Worm (Caenorhabditis elegans) whole organism, L1 larva: ENCODE data around the gene sdz-21.

Experiments used
- ceh-88 ChIP-seq: fragments of 200-800 bp; sonication (Bioruptor generic); IDR thresholded peaks from 2 replicates; pipeline ENCODE4 v1.3.6; 2022; ENCODE audit warnings: missing genetic modification characterization, missing compliant biosample characterization
- ces-1 ChIP-seq: fragments of 150-350 bp; optimal IDR thresholded peaks from 2 replicates; lab custom pipeline; 2014; ENCODE audit warnings: missing biosample characterization, missing genetic modification reagents, missing genetic modification characterization
- efl-1 ChIP-seq, 4 experiments: fragments of 150-350 bp; optimal IDR thresholded peaks in 3 of 4; peaks in 1 of 4; 1 replicate in 1 of 4; 2 replicates in 3 of 4; lab custom pipeline; 2014; ENCODE audit warnings: missing biosample characterization in 2 of 4, missing genetic modification characterization in 2 of 4, missing genetic modification reagents in 2 of 4
- elt-2 ChIP-seq: sonication (generic microtip); optimal IDR thresholded peaks from 2 replicates; lab custom pipeline; 2016; ENCODE audit warnings: missing genetic modification characterization, mild to moderate bottlenecking, inconsistent platforms, missing compliant biosample characterization, missing genetic modification reagents
- elt-3 ChIP-seq, 6 experiments: fragments of 150-350 bp in 1 of 6; sonication (generic microtip); optimal IDR thresholded peaks; 2 replicates each; lab custom pipeline; 2017 to 2018; ENCODE audit warnings: missing biosample characterization in 6 of 6, missing genetic modification characterization in 6 of 6, inconsistent platforms in 1 of 6
- lir-3 ChIP-seq: sonication (generic microtip); optimal IDR thresholded peaks from 2 replicates; lab custom pipeline; 2016; ENCODE audit warnings: mild to moderate bottlenecking, missing genetic modification characterization, moderate library complexity, missing compliant biosample characterization; ENCODE audit not compliant: poor library complexity
- nhr-28 ChIP-seq: fragments of 150-350 bp; optimal IDR thresholded peaks from 2 replicates; lab custom pipeline; 2014; ENCODE audit warnings: missing biosample characterization, missing genetic modification characterization
- pqm-1 ChIP-seq: sonication (generic microtip); optimal IDR thresholded peaks from 3 replicates; lab custom pipeline; 2017; ENCODE audit warnings: missing biosample characterization, missing genetic modification characterization
- snpc-4 ChIP-seq: fragments of 150-350 bp; optimal IDR thresholded peaks from 2 replicates; lab custom pipeline; 2014; ENCODE audit warnings: missing biosample characterization, missing genetic modification characterization
- sup-37 ChIP-seq: fragments of 200-800 bp; sonication (Bioruptor generic); optimal IDR thresholded peaks from 2 replicates; lab custom pipeline; 2018; ENCODE audit warnings: mild to moderate bottlenecking, missing genetic modification characterization, missing compliant biosample characterization
- unc-62 ChIP-seq: fragments of 150-350 bp; optimal IDR thresholded peaks from 2 replicates; lab custom pipeline; 2014; ENCODE audit warnings: missing biosample characterization, missing genetic modification reagents, missing genetic modification characterization
- unc-98 ChIP-seq: fragments of 200-800 bp; sonication (Bioruptor generic); IDR thresholded peaks from 2 replicates; pipeline ENCODE4 v1.3.6; 2022; ENCODE audit warnings: missing genetic modification characterization, missing compliant biosample characterization

- TF ChIP-seq lir-3 (no peak), efl-1 (optimal IDR thresholded peaks at IDR 0.05; lab: Kevin White, UChicago) (peak; percentile 8 to 32), efl-1 (GFP tag; optimal IDR thresholded peaks at IDR 0.05 in 1 of 2; lab: Kevin White, UChicago) (peak; percentile 3 to 83), sup-37 (GFP tag; lab: Kevin White, UChicago) (no peak), elt-2 (no peak), ceh-88 (GFP tag; lab: Robert Waterston, UW) (no peak), snpc-4 (tag; lab: Kevin White, UChicago) (no peak), unc-98 (GFP tag; lab: Robert Waterston, UW) (no peak), pqm-1 (tag; lab: Kevin White, UChicago) (no peak), nhr-28 (tag; lab: Kevin White, UChicago) (no peak), elt-3 (tag; optimal IDR thresholded peaks at IDR 0.05; lab: Kevin White, UChicago) (no peak), ces-1 (no peak), unc-62 (GFP tag; lab: Kevin White, UChicago) (no peak)
These were observed 35.8 kb upstream of the sdz-21 start, which contains the start of the genes abi-1 and arle-14 for ce11 chrIII:5692690-5693089.
